Worm (Caenorhabditis elegans): ENCODE data around the gene C27D6.12.

C27D6.12 gene

DNA sequence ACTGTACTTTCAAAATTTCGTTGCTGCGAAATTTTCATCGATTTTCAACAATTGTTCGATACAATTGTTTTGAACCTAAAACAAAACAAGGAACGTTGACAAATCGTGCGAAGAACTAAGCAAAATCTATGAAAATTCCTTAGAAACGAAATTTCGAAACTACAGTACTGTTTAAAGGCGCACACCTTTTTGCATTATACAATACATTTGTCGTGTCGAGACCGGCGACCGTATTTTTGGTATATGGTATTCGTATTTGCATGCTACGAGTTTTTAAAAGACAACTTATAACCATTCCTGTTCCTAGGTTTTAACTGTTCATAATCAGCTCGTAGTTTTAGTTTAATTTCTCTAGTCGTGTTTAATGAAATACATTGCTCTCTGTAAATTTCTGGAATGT, 807 bp upstream of the C27D6.12 start:
- no peak for TF ChIP-seq hlh-8 (tag; optimal IDR thresholded peaks at IDR 0.05)
- no peak for TF ChIP-seq fax-1 (tag; optimal IDR thresholded peaks at IDR 0.05)
- no peak for TF ChIP-seq ceh-30 (tag; optimal IDR thresholded peaks at IDR 0.05)
- no peak for TF ChIP-seq ttx-3 (tag; optimal IDR thresholded peaks at IDR 0.05)
- TF ChIP-seq unc-86 (tag; optimal IDR thresholded peaks at IDR 0.05) = no peak
- TF ChIP-seq sox-4 (tag; optimal IDR thresholded peaks at IDR 0.05) = no peak
- TF ChIP-seq unc-55 (GFP tag; optimal IDR thresholded peaks at IDR 0.05) = no peak
- TF ChIP-seq nhr-232 (tag; optimal IDR thresholded peaks at IDR 0.05) = no peak
- TF ChIP-seq hlh-30 (tag; optimal IDR thresholded peaks at IDR 0.05; ENCODE audit: insufficient read depth) = no peak

DNA sequence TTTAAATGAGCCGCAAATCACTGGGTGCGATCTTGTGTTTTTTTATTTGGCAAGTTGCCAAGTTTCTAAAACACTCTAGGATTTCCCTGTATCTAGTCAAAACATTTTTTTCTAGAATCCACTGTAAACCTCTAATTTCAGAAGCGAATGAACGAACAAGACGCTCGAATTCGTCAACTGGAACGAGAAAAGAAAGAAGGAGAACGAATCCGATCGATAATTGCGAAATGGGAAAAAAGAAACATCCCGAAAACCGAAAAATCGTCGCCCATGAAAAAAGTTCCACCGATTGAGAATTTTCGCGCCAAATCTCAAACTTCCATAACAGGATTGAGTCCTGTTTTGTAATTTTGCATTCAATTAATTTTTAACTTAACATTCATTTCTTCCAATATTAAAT, 868 bp downstream of the C27D6.12 start:
- TF ChIP-seq ceh-34 (tag; optimal IDR thresholded peaks at IDR 0.05) (no peak), ceh-19 (GFP tag; optimal IDR thresholded peaks at IDR 0.05) (no peak), sox-2 (GFP tag; IDR thresholded peaks at IDR 0.05) (no peak), ceh-6 (GFP tag; optimal IDR thresholded peaks at IDR 0.05) (no peak), F13H6.1 (tag; optimal IDR thresholded peaks at IDR 0.05) (no peak), fkh-10 (GFP tag; optimal IDR thresholded peaks at IDR 0.05) (no peak), pat-9 (tag; optimal IDR thresholded peaks at IDR 0.05) (no peak)

DNA sequence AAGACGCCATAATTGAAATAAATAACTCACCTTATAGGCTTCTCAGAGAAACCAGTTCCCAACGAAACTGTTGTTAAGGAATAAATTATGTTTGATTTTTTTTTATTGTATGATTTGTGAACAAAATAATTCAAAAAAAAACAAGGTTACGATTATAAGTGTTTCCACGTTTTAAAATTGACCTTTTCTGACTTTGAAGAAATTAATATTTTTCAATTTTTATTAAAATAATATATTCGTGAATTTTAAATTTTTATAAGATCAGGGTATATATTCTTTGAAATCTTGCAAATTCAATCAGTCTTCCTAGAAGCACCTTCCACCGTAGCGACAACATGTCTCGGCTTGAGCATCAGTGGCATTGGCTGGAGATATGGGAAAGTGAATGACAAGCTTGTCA, 3.4 kb downstream of the C27D6.12 start, which contains the start of gene C27D6.3:
Gene C27D6.3 (minus strand): TSS at position 101 of the 400 bp plus-strand sequence.
- TF ChIP-seq pqm-1 (tag; optimal IDR thresholded peaks at IDR 0.05) = no peak
- no peak for TF ChIP-seq ceh-9 (tag; optimal IDR thresholded peaks at IDR 0.05)
- TF ChIP-seq pha-2 (tag; optimal IDR thresholded peaks at IDR 0.05) = no peak
- TF ChIP-seq ceh-31 (tag; optimal IDR thresholded peaks at IDR 0.05) = no peak
- TF ChIP-seq ceh-2 (tag; optimal IDR thresholded peaks at IDR 0.05) = no peak
- TF ChIP-seq syd-9 (tag; optimal IDR thresholded peaks at IDR 0.05) = no peak
- no peak for TF ChIP-seq tbx-7 (tag; optimal IDR thresholded peaks at IDR 0.05)
- no peak for TF ChIP-seq odd-2 (tag; optimal IDR thresholded peaks at IDR 0.05)
- no peak for TF ChIP-seq ceh-30 (tag; optimal IDR thresholded peaks at IDR 0.05)
- no peak for TF ChIP-seq ahr-1 (tag; optimal IDR thresholded peaks at IDR 0.05)
- TF ChIP-seq ceh-24 (tag; optimal IDR thresholded peaks at IDR 0.05) = no peak
- TF ChIP-seq pag-3 (tag; optimal IDR thresholded peaks at IDR 0.05; ENCODE audit: borderline replicate concordance) = no peak
- no peak for TF ChIP-seq unc-86 (tag; optimal IDR thresholded peaks at IDR 0.05)
- TF ChIP-seq fax-1 (tag; optimal IDR thresholded peaks at IDR 0.05) = no peak
- TF ChIP-seq dve-1 (tag; optimal IDR thresholded peaks at IDR 0.05) = no peak
- TF ChIP-seq lin-11 (tag; optimal IDR thresholded peaks at IDR 0.05) = no peak
- TF ChIP-seq nhr-11 (tag; optimal IDR thresholded peaks at IDR 0.05) = no peak
- TF ChIP-seq ttx-3 (tag; optimal IDR thresholded peaks at IDR 0.05) = no peak

DNA sequence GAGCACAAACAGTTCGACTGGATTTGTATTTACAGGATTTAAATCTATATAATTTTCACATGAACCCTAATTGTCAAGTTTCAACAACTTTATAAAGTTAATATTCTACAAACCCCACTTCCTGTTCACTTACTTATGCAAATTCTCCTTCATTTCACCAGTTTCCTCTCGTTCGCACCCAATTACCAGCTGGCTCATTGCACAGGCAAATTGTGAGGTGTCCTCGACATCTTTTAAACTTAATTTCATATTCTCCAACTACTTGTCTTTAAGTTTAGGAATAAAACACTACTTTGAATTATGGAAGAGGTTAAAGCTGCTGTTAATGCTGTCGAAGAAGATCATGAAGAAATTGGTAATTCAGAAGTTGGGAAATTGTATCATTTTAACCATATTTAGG, 5.4 kb downstream of the C27D6.12 start, which contains the start of gene C27D6.1:
Gene C27D6.1 (plus strand): TSS at position 301 of the 400 bp plus-strand sequence.
- no peak for TF ChIP-seq pha-4 (tag; optimal IDR thresholded peaks at IDR 0.05)
- TF ChIP-seq che-1 (tag; optimal IDR thresholded peaks at IDR 0.05) = no peak

DNA sequence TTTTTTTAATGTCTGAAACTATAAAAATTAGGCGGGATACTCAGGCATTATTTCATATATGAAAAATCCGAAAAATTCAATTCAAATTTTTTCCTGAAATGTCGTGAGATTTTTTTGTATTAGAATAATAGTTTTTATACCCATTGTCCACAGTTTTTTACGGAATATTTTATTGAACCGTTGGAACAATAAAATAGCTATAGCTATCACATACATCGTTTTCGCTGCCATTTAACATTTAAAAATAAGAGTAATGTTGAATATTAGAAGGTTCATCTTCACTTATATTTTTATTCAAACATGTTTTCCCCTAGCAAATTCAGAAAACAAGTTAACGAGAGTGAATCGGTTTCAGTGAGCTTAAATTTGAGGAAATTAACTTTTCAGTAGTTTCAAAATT, 6.2 kb downstream of the C27D6.12 start, which contains the start of gene C27D6.15:
Gene C27D6.15 (plus strand): TSS at position 301 of the 400 bp plus-strand sequence.
- TF ChIP-seq fkh-6 (tag; optimal IDR thresholded peaks at IDR 0.05) (no peak), T23F11.4 (GFP tag; optimal IDR thresholded peaks at IDR 0.05) (no peak), unc-3 (GFP tag; conservative IDR thresholded peaks at IDR 0.05) (no peak), unc-3 (tag; optimal IDR thresholded peaks at IDR 0.05) (no peak), ets-4 (tag; optimal IDR thresholded peaks at IDR 0.05) (no peak)

Measured in whole organism, late embryonic.